Worm (Caenorhabditis elegans): ENCODE results near the gene nhr-97.
A peak's percentile ranks its signal among the peaks of the same experiment; 100 is the strongest.

nhr-97 gene

ce11 chrIV:9803544-9803943 lies 46.1 kb downstream of the nhr-97 start:
- TF ChIP-seq zfp-3 (GFP tag; conservative IDR thresholded peaks at IDR 0.05) (0 out of 2 replicates have a peak, but pooled peaks have one; percentile 41), mep-1 (tag; optimal IDR thresholded peaks at IDR 0.05) (peak; percentile 79), php-3 (GFP tag; IDR thresholded peaks at IDR 0.05) (peak; percentile 40; the same call in 1 of the 2 replicates), T26A8.4 (GFP tag; IDR thresholded peaks at IDR 0.05) (0 out of 2 replicates have a peak, but pooled peaks have one; percentile 19), hif-1 (tag; optimal IDR thresholded peaks at IDR 0.05) (peak in 1 of 2 experiments; percentile 25), nhr-77 (tag; optimal IDR thresholded peaks at IDR 0.05) (peak; percentile 91), lir-3 (tag; optimal IDR thresholded peaks at IDR 0.05) (no peak), pha-4 (GFP tag; IDR thresholded peaks at IDR 0.05) (no peak), pha-4 (tag; optimal IDR thresholded peaks at IDR 0.05) (peak; percentile 21), mes-2 (tag; optimal IDR thresholded peaks at IDR 0.05; ENCODE audit: poor library complexity, severe bottlenecking) (peak; percentile 72), ceh-32 (tag; optimal IDR thresholded peaks at IDR 0.05; ENCODE audit: poor library complexity) (no peak), dmd-8 (GFP tag; IDR thresholded peaks at IDR 0.05) (no peak), ceh-82 (tag; optimal IDR thresholded peaks at IDR 0.05) (no peak), daf-16 (GFP tag; optimal IDR thresholded peaks at IDR 0.05) (no peak), daf-16 (tag; optimal IDR thresholded peaks at IDR 0.05) (peak; percentile 70), T20F7.1 (GFP tag; optimal IDR thresholded peaks at IDR 0.05) (peak; percentile 49), hlh-11 (tag; optimal IDR thresholded peaks at IDR 0.05) (peak; percentile 93), dpl-1 (GFP tag; optimal IDR thresholded peaks at IDR 0.05) (peak; percentile 3), pqm-1 (tag; optimal IDR thresholded peaks at IDR 0.05) (peak; percentile 40), R02D3.7 (tag; optimal IDR thresholded peaks at IDR 0.05) (no peak), gei-8 (GFP tag; optimal IDR thresholded peaks at IDR 0.05) (no peak), lin-29 (GFP tag; IDR thresholded peaks at IDR 0.05) (no peak), ztf-11 (tag; optimal IDR thresholded peaks at IDR 0.05) (no peak), ZK337.2 (GFP tag; IDR thresholded peaks at IDR 0.05) (no peak), set-16 (GFP tag; IDR thresholded peaks at IDR 0.05) (no peak), rbr-2 (tag; optimal IDR thresholded peaks at IDR 0.05) (peak; percentile 6), unc-62 (GFP tag; optimal IDR thresholded peaks at IDR 0.05 in 1 of 2) (peak in 1 of 2 experiments; percentile 97), unc-62 (tag; optimal IDR thresholded peaks at IDR 0.05) (no peak), D1046.2 (GFP tag; IDR thresholded peaks at IDR 0.05) (no peak), sdz-12 (GFP tag; optimal IDR thresholded peaks at IDR 0.05) (no peak), dmd-6 (GFP tag; IDR thresholded peaks at IDR 0.05) (peak; percentile 70), nhr-6 (tag; optimal IDR thresholded peaks at IDR 0.05) (peak; percentile 24), ceh-28 (tag; optimal IDR thresholded peaks at IDR 0.05) (no peak), lin-38 (GFP tag; IDR thresholded peaks at IDR 0.05) (0 out of 2 replicates have a peak, but pooled peaks have one; percentile 28), dve-1 (tag; optimal IDR thresholded peaks at IDR 0.05; ENCODE audit: insufficient read depth) (peak; percentile 85), nhr-48 (tag; optimal IDR thresholded peaks at IDR 0.05) (peak; percentile 43), lin-1 (GFP tag; IDR thresholded peaks at IDR 0.05) (peak; percentile 81; the same call in 1 of the 2 replicates), lsy-2 (tag; optimal IDR thresholded peaks at IDR 0.05) (peak in 1 of 2 experiments; percentile 71), ceh-62 (tag; optimal IDR thresholded peaks at IDR 0.05) (no peak), nhr-111 (GFP tag; optimal IDR thresholded peaks at IDR 0.05) (no peak), mxl-3 (GFP tag; optimal IDR thresholded peaks at IDR 0.05) (peak; percentile 64), mdl-1 (tag; optimal IDR thresholded peaks at IDR 0.05) (peak in 1 of 2 experiments; percentile 71), nhr-28 (tag; optimal IDR thresholded peaks at IDR 0.05) (peak; percentile 96), hlh-30 (tag; optimal IDR thresholded peaks at IDR 0.05; ENCODE audit: insufficient read depth) (peak; percentile 87), lin-13 (GFP tag; optimal IDR thresholded peaks at IDR 0.05) (peak; percentile 44)
